Fruit fly (Drosophila melanogaster): Measurements from ENCODE around the gene mRpS21.

dm6 chr3R:13422178-13422577 is 40.6 kb upstream of the mRpS21 start:
- no peak for TF ChIP-seq EcR (GFP tag; optimal IDR thresholded peaks at IDR 0.05)
- TF ChIP-seq CG17806 (tag; optimal IDR thresholded peaks at IDR 0.05): no peak
- TF ChIP-seq D1 (tag; optimal IDR thresholded peaks at IDR 0.05): no peak
- TF ChIP-seq CG14655 (GFP tag; optimal IDR thresholded peaks at IDR 0.05): no peak
- no peak for TF ChIP-seq CG10348 (GFP tag; IDR thresholded peaks at IDR 0.05)
- TF ChIP-seq CG13204 (GFP tag; optimal IDR thresholded peaks at IDR 0.05): no peak
- TF ChIP-seq rn (GFP tag; IDR thresholded peaks at IDR 0.05): no peak
- no peak for TF ChIP-seq CG34367 (tag; optimal IDR thresholded peaks at IDR 0.05)
- TF ChIP-seq CG8301 (tag; optimal IDR thresholded peaks at IDR 0.05): no peak
- no peak for TF ChIP-seq CG9948 (tag; optimal IDR thresholded peaks at IDR 0.05)
- TF ChIP-seq CG4496 (GFP tag; IDR thresholded peaks at IDR 0.05): no peak
- no peak for TF ChIP-seq CG15710 (tag; optimal IDR thresholded peaks at IDR 0.05)
- no peak for TF ChIP-seq gl (tag; optimal IDR thresholded peaks at IDR 0.05)
- no peak for TF ChIP-seq Pif1A (GFP tag; optimal IDR thresholded peaks at IDR 0.05)
